Fruit fly (Drosophila melanogaster) whole organism, embryonic: ENCODE measurements around the gene SP555.

Experiments used
- BEAF-32 ChIP-seq: fragments of 200-800 bp; sonication (Bioruptor generic); optimal IDR thresholded peaks from 3 replicates; lab custom pipeline; 2017; ENCODE audit warnings: missing biosample characterization, missing genetic modification characterization, mild to moderate bottlenecking, moderate library complexity, missing genetic modification reagents
- CG10543 ChIP-seq: fragments of 200-800 bp; sonication (Bioruptor generic); optimal IDR thresholded peaks from 3 replicates; lab custom pipeline; 2017; ENCODE audit warnings: missing biosample characterization, mild to moderate bottlenecking, missing genetic modification characterization, moderate library complexity
- CG10979 ChIP-seq: fragments of 200-800 bp; sonication (Bioruptor generic); optimal IDR thresholded peaks from 2 replicates; lab custom pipeline; 2018; ENCODE audit warnings: missing biosample characterization, mild to moderate bottlenecking, missing genetic modification characterization, moderate library complexity
- CG11085 ChIP-seq: fragments of 200-800 bp; sonication (Bioruptor generic); IDR thresholded peaks from 2 replicates; pipeline ENCODE4 v1.3.6; 2022; ENCODE audit warnings: missing biosample characterization, missing genetic modification characterization
- CG11456 ChIP-seq: fragments of 200-800 bp; sonication (Bioruptor generic); IDR thresholded peaks from 3 replicates; pipeline ENCODE4 v1.3.6; 2022; ENCODE audit warnings: missing biosample characterization, missing genetic modification characterization
- CG11695 ChIP-seq: fragments of 200-800 bp; sonication (Bioruptor generic); IDR thresholded peaks from 3 replicates; pipeline ENCODE4 v1.3.6; 2022; ENCODE audit warnings: missing biosample characterization, missing genetic modification characterization
- CG1233 ChIP-seq: fragments of 200-800 bp; sonication (Bioruptor generic); optimal IDR thresholded peaks from 4 replicates; lab custom pipeline; 2018; ENCODE audit warnings: missing biosample characterization, mild to moderate bottlenecking, missing genetic modification characterization
- CG14441 ChIP-seq: fragments of 200-800 bp; sonication (Bioruptor generic); IDR thresholded peaks from 2 replicates; pipeline ENCODE4 v1.3.6; 2022; ENCODE audit warnings: missing biosample characterization, missing genetic modification characterization
- CG15269 ChIP-seq: fragments of 200-800 bp; sonication (Bioruptor generic); optimal IDR thresholded peaks from 2 replicates; lab custom pipeline; 2018; ENCODE audit warnings: missing biosample characterization, mild to moderate bottlenecking, missing genetic modification characterization, moderate library complexity
- CG1647 ChIP-seq: fragments of 200-800 bp; sonication (Bioruptor generic); optimal IDR thresholded peaks from 3 replicates; lab custom pipeline; 2016; ENCODE audit warnings: missing biosample characterization, missing genetic modification characterization
- CG16815 ChIP-seq: fragments of 200-800 bp; sonication (Bioruptor generic); optimal IDR thresholded peaks from 3 replicates; lab custom pipeline; 2017; ENCODE audit warnings: missing biosample characterization, mild to moderate bottlenecking, missing genetic modification characterization
- CG17328 ChIP-seq: fragments of 200-800 bp; sonication (Bioruptor generic); IDR thresholded peaks from 2 replicates; pipeline ENCODE4 v1.3.6; 2022; ENCODE audit warnings: missing biosample characterization, missing genetic modification characterization
- CG17385 ChIP-seq: fragments of 200-800 bp; sonication (Bioruptor generic); optimal IDR thresholded peaks from 3 replicates; lab custom pipeline; 2018; ENCODE audit warnings: missing biosample characterization, mild to moderate bottlenecking, missing genetic modification characterization
- CG3065 ChIP-seq: fragments of 200-800 bp; sonication (Bioruptor generic); optimal IDR thresholded peaks from 2 replicates; lab custom pipeline; 2016; ENCODE audit warnings: missing biosample characterization, missing genetic modification characterization
- CG33557 ChIP-seq: fragments of 200-800 bp; sonication (Bioruptor generic); optimal IDR thresholded peaks from 2 replicates; lab custom pipeline; 2019; ENCODE audit warnings: missing biosample characterization, mild to moderate bottlenecking, missing genetic modification characterization, moderate library complexity
- CG3995 ChIP-seq: fragments of 200-800 bp; sonication (Bioruptor generic); optimal IDR thresholded peaks from 3 replicates; lab custom pipeline; 2016; ENCODE audit warnings: missing biosample characterization, missing genetic modification characterization
- CG4328 ChIP-seq: fragments of 200-800 bp; sonication (Bioruptor generic); optimal IDR thresholded peaks from 3 replicates; lab custom pipeline; 2017; ENCODE audit warnings: missing biosample characterization, missing genetic modification reagents, missing genetic modification characterization
- CG7556 ChIP-seq: fragments of 200-800 bp; sonication (Bioruptor generic); optimal IDR thresholded peaks from 2 replicates; lab custom pipeline; 2017; ENCODE audit warnings: missing biosample characterization, mild to moderate bottlenecking, missing genetic modification characterization
- CG8924 ChIP-seq: fragments of 200-800 bp; optimal IDR thresholded peaks from 3 replicates; lab custom pipeline; 2019; ENCODE audit warnings: missing biosample characterization, mild to moderate bottlenecking, missing genetic modification characterization, moderate library complexity
- CG8944 ChIP-seq: fragments of 200-800 bp; sonication (Bioruptor generic); optimal IDR thresholded peaks from 3 replicates; lab custom pipeline; 2016; ENCODE audit warnings: missing biosample characterization, missing genetic modification characterization
- CG9797 ChIP-seq: fragments of 200-800 bp; sonication (Bioruptor generic); optimal IDR thresholded peaks from 3 replicates; lab custom pipeline; 2018; ENCODE audit warnings: missing biosample characterization, mild to moderate bottlenecking, missing genetic modification characterization
- Dek ChIP-seq: fragments of 200-800 bp; sonication (Bioruptor generic); optimal IDR thresholded peaks from 3 replicates; lab custom pipeline; 2019; ENCODE audit warnings: missing biosample characterization, mild to moderate bottlenecking, missing genetic modification characterization, moderate library complexity
- Dip3 ChIP-seq: fragments of 200-800 bp; sonication (Bioruptor generic); optimal IDR thresholded peaks from 3 replicates; lab custom pipeline; 2016; ENCODE audit warnings: missing biosample characterization, missing genetic modification characterization
- Ets65A ChIP-seq: fragments of 200-800 bp; sonication (Bioruptor generic); peaks from one replicate; lab custom pipeline; 2016; ENCODE audit warnings: missing biosample characterization, missing genetic modification characterization
- Fer3 ChIP-seq: fragments of 200-800 bp; sonication (Bioruptor generic); optimal IDR thresholded peaks from 2 replicates; lab custom pipeline; 2018; ENCODE audit warnings: missing biosample characterization, mild to moderate bottlenecking, missing genetic modification characterization, moderate library complexity
- Hmr ChIP-seq: fragments of 200-800 bp; sonication (Bioruptor generic); optimal IDR thresholded peaks from 3 replicates; lab custom pipeline; 2017; ENCODE audit warnings: mild to moderate bottlenecking, missing biosample characterization, missing genetic modification reagents, missing genetic modification characterization
- MESR4 ChIP-seq: fragments of 200-800 bp; sonication (Bioruptor generic); optimal IDR thresholded peaks from 2 replicates; lab custom pipeline; 2018; ENCODE audit warnings: missing biosample characterization, mild to moderate bottlenecking, missing genetic modification characterization, moderate library complexity
- Mes4 ChIP-seq: fragments of 200-800 bp; sonication (Bioruptor generic); optimal IDR thresholded peaks from 2 replicates; lab custom pipeline; 2016; ENCODE audit warnings: missing biosample characterization, missing genetic modification characterization
- NK7.1 ChIP-seq: fragments of 200-800 bp; sonication (Bioruptor generic); optimal IDR thresholded peaks from 3 replicates; lab custom pipeline; 2016; ENCODE audit warnings: missing biosample characterization, missing genetic modification characterization
- NfI ChIP-seq: fragments of 200-800 bp; sonication (Bioruptor generic); optimal IDR thresholded peaks from 3 replicates; lab custom pipeline; 2018; ENCODE audit warnings: missing biosample characterization, mild to moderate bottlenecking, missing genetic modification characterization, moderate library complexity
- Oaz ChIP-seq: fragments of 200-800 bp; sonication (Bioruptor generic); IDR thresholded peaks from 2 replicates; pipeline ENCODE4 v1.3.6; 2022; ENCODE audit warnings: missing biosample characterization, missing genetic modification characterization
- Oli ChIP-seq: fragments of 200-800 bp; sonication (Bioruptor generic); optimal IDR thresholded peaks from 2 replicates; lab custom pipeline; 2018; ENCODE audit warnings: missing biosample characterization, mild to moderate bottlenecking, missing genetic modification characterization, moderate library complexity
- PHDP ChIP-seq: fragments of 200-800 bp; sonication (Bioruptor generic); optimal IDR thresholded peaks from 3 replicates; lab custom pipeline; 2018; ENCODE audit warnings: missing biosample characterization, mild to moderate bottlenecking, missing genetic modification characterization, moderate library complexity
- Spps ChIP-seq: fragments of 200-800 bp; sonication (Bioruptor generic); optimal IDR thresholded peaks from 2 replicates; lab custom pipeline; 2018; ENCODE audit warnings: missing biosample characterization, mild to moderate bottlenecking, missing genetic modification characterization
- TFAM ChIP-seq: fragments of 200-800 bp; sonication (Bioruptor generic); optimal IDR thresholded peaks from 2 replicates; lab custom pipeline; 2017; ENCODE audit warnings: missing biosample characterization, missing genetic modification characterization, inconsistent platforms
- az2 ChIP-seq: fragments of 200-800 bp; sonication (Bioruptor generic); optimal IDR thresholded peaks from 3 replicates; lab custom pipeline; 2016; ENCODE audit warnings: missing biosample characterization, missing genetic modification characterization
- caup ChIP-seq: fragments of 200-800 bp; sonication (Bioruptor generic); optimal IDR thresholded peaks from 3 replicates; lab custom pipeline; 2017; ENCODE audit warnings: missing biosample characterization, mild to moderate bottlenecking, missing genetic modification characterization, moderate library complexity; ENCODE audit not compliant: severe bottlenecking
- dan ChIP-seq: fragments of 200-800 bp; sonication (Bioruptor generic); IDR thresholded peaks from 2 replicates; pipeline ENCODE4 v1.3.6; 2022; ENCODE audit warnings: missing biosample characterization, missing genetic modification characterization
- dmrt99B ChIP-seq: fragments of 200-800 bp; sonication (Bioruptor generic); optimal IDR thresholded peaks from 2 replicates; lab custom pipeline; 2018; ENCODE audit warnings: missing biosample characterization, mild to moderate bottlenecking, missing genetic modification characterization, moderate library complexity
- en ChIP-seq: fragments of 200-800 bp; sonication (Bioruptor generic); optimal IDR thresholded peaks from 2 replicates; lab custom pipeline; 2016; ENCODE audit warnings: missing biosample characterization, missing genetic modification characterization
- exex ChIP-seq: fragments of 200-800 bp; sonication (Bioruptor generic); optimal IDR thresholded peaks from 4 replicates; lab custom pipeline; 2018; ENCODE audit warnings: missing biosample characterization, mild to moderate bottlenecking, missing genetic modification characterization, moderate library complexity
- eyg ChIP-seq: fragments of 200-800 bp; sonication (Bioruptor generic); optimal IDR thresholded peaks from 3 replicates; lab custom pipeline; 2016; ENCODE audit warnings: missing biosample characterization, missing genetic modification characterization
- ham ChIP-seq: fragments of 200-800 bp; sonication (Bioruptor generic); IDR thresholded peaks from 2 replicates; pipeline ENCODE4 v1.3.6; 2022; ENCODE audit warnings: missing biosample characterization, missing genetic modification characterization
- lov ChIP-seq, 2 experiments: fragments of 200-800 bp in 1 of 2; fragments of >200 bp in 1 of 2; sonication (Bioruptor generic) in 1 of 2; IDR thresholded peaks in 1 of 2; optimal IDR thresholded peaks in 1 of 2; 2 replicates in 1 of 2; 3 replicates in 1 of 2; pipeline versions ENCODE4 v1.3.6 to Lab custom; 2017 to 2022; ENCODE audit warnings: missing biosample characterization in 1 of 2, missing genetic modification characterization in 1 of 2
- maf-S ChIP-seq: fragments of 200-800 bp; sonication (Bioruptor generic); optimal IDR thresholded peaks from 2 replicates; lab custom pipeline; 2016; ENCODE audit warnings: missing biosample characterization, missing genetic modification characterization
- nmo ChIP-seq: fragments of 200-800 bp; sonication (Bioruptor generic); optimal IDR thresholded peaks from 2 replicates; lab custom pipeline; 2018; ENCODE audit warnings: missing biosample characterization, mild to moderate bottlenecking, missing genetic modification characterization, moderate library complexity
- nom ChIP-seq: fragments of 200-800 bp; sonication (Bioruptor generic); optimal IDR thresholded peaks from 2 replicates; lab custom pipeline; 2017; ENCODE audit warnings: missing biosample characterization, missing genetic modification characterization, mild to moderate bottlenecking, moderate library complexity, missing genetic modification reagents
- slp2 ChIP-seq: fragments of 200-800 bp; sonication (Bioruptor generic); optimal IDR thresholded peaks from 2 replicates; lab custom pipeline; 2016; ENCODE audit warnings: missing biosample characterization, missing genetic modification characterization
- ttk ChIP-seq: fragments of 200-800 bp; sonication (Bioruptor generic); IDR thresholded peaks from 2 replicates; pipeline ENCODE4 v2.1.2; 2022; ENCODE audit warnings: missing biosample characterization, missing genetic modification characterization
- yki ChIP-seq: fragments of >200 bp; optimal IDR thresholded peaks from 3 replicates; lab custom pipeline; 2018

SP555 gene

DNA sequence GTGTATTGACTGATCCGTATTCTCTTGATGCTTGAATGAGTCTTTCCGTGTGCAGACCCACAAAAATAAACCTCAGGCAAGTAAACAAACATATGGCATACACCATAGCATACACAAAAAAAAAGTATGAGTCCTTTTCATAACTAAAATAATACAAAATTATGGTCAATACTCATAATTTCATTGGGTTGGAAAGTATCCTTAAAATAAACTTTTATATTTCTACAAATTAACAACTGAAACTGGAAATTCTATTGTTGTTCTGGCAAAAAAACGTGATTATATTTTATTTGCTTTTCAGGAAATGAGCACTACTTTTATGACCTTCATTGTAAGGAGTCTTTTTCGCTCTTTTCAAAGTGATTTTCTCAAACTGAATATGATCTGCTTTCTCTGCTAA lies 4.6 kb downstream of the SP555 start (continued):
- TF ChIP-seq Fer3 (tag; lab: Kevin White, UChicago) (peak; percentile 11), CG16815 (GFP tag; lab: Kevin White, UChicago) (peak; percentile 5), dmrt99B (tag; lab: Kevin White, UChicago) (peak; percentile 37), Oli (tag; lab: Kevin White, UChicago) (peak; percentile 36), en (no peak), maf-S (GFP tag; lab: Kevin White, UChicago) (no peak), NK7.1 (GFP tag; lab: Kevin White, UChicago) (no peak), CG15269 (peak; percentile 23), CG17385 (GFP tag; lab: Kevin White, UChicago) (peak; percentile 27), CG33557 (peak; percentile 29), PHDP (tag; lab: Kevin White, UChicago) (peak; percentile 42), CG10979 (tag; lab: Kevin White, UChicago) (peak; percentile 58), nmo (peak; percentile 27), Oaz (GFP tag; lab: Robert Waterston, UW) (no peak), CG17328 (GFP tag; lab: Robert Waterston, UW) (peak; percentile 30; the same call in 1 of the 2 replicates), TFAM (GFP tag; lab: Kevin White, UChicago) (no peak)

DNA sequence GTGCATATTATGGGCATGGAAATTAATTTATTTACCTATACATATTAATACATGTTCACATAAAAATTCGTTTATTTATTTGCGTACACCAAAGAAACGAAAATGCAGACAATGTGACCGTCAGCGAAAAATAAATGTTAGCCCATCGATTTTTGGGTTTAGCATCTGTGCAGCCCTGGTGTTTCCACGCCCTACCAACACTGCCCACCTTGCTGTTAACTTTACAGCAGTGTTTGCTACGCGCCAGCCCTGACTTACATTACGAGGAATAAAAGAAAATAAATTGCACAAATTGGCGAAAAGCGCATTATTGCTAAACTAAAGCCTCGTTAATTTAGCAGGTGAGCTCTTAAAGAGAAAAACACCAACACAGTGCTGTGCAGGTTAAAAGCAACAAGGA lies 5.5 kb downstream of the SP555 start, which contains the start of the genes CG33995, CG44000 and CG44001:
Gene CG33995 (plus strand): TSS at position 228 of the 400 bp plus-strand sequence.
Gene CG44000 (plus strand): TSS at position 228 of the 400 bp plus-strand sequence.
Gene CG44001 (plus strand): TSS at position 228 of the 400 bp plus-strand sequence.
- TF ChIP-seq CG11456 (GFP tag; lab: Robert Waterston, UW) (peak; percentile 83), CG3065 (peak; percentile 49), CG4328 (GFP tag; lab: Kevin White, UChicago) (peak; percentile 17), CG3995 (GFP tag; lab: Kevin White, UChicago) (peak; percentile 29), Dek (tag; lab: Kevin White, UChicago) (peak; percentile 24), yki (lab: Kevin White, UChicago) (no peak), slp2 (GFP tag; lab: Kevin White, UChicago) (peak; percentile 26), CG14441 (GFP tag; lab: Robert Waterston, UW) (peak; percentile 25; the same call in 1 of the 2 replicates), CG1647 (peak; percentile 16), exex (tag; lab: Kevin White, UChicago) (no peak), lov (optimal IDR thresholded peaks at IDR 0.05; lab: Kevin White, UChicago) (no peak), lov (GFP tag; IDR thresholded peaks at IDR 0.05; lab: Robert Waterston, UW) (no peak), eyg (GFP tag; lab: Kevin White, UChicago) (peak; percentile 16), CG8924 (tag; lab: Kevin White, UChicago) (peak; percentile 65), CG11085 (GFP tag; lab: Robert Waterston, UW) (peak; percentile 39; the same call in 1 of the 2 replicates), TFAM (GFP tag; lab: Kevin White, UChicago) (no peak), Mes4 (peak; percentile 11), ttk (GFP tag; lab: Robert Waterston, UW) (no peak), Dip3 (GFP tag; lab: Kevin White, UChicago) (peak; percentile 39), ham (GFP tag; lab: Robert Waterston, UW) (no peak), MESR4 (GFP tag; lab: Kevin White, UChicago) (peak; percentile 86), CG7556 (GFP tag; lab: Kevin White, UChicago) (peak; percentile 17), NfI (peak; percentile 56), Hmr (peak; percentile 69), dan (no peak), caup (GFP tag; lab: Kevin White, UChicago) (peak; percentile 40), BEAF-32 (GFP tag; lab: Kevin White, UChicago) (peak; percentile 50), az2 (GFP tag; lab: Kevin White, UChicago) (peak; percentile 12), nom (GFP tag; lab: Kevin White, UChicago) (peak; percentile 37), CG1233 (GFP tag; lab: Kevin White, UChicago) (no peak), CG9797 (peak; percentile 88), Spps (tag; lab: Kevin White, UChicago) (no peak), CG8944 (GFP tag; lab: Kevin White, UChicago) (peak; percentile 48), CG11695 (GFP tag; lab: Robert Waterston, UW) (no peak), Ets65A (peak; percentile 96), CG10543 (GFP tag; lab: Kevin White, UChicago) (peak; percentile 47)
